Worm (Caenorhabditis elegans): ENCODE measurements around the gene dsh-1.

dsh-1 gene

ce11 chrII:5222830-5223229 is 2.4 kb downstream of the dsh-1 start:
- no peak for TF ChIP-seq lin-11 (tag; optimal IDR thresholded peaks at IDR 0.05)
- TF ChIP-seq unc-55 (GFP tag; optimal IDR thresholded peaks at IDR 0.05) = peak; percentile 77
- TF ChIP-seq fkh-10 (GFP tag; optimal IDR thresholded peaks at IDR 0.05) = no peak
- TF ChIP-seq pha-4 (tag; optimal IDR thresholded peaks at IDR 0.05) = no peak
- TF ChIP-seq nhr-232 (tag; optimal IDR thresholded peaks at IDR 0.05) = no peak
- no peak for TF ChIP-seq hlh-6 (tag; optimal IDR thresholded peaks at IDR 0.05)
- peak; percentile 21 for TF ChIP-seq rnt-1 (tag; optimal IDR thresholded peaks at IDR 0.05)
- TF ChIP-seq ceh-22 (tag; optimal IDR thresholded peaks at IDR 0.05) = no peak
- TF ChIP-seq sox-2 (GFP tag; IDR thresholded peaks at IDR 0.05) = no peak
- TF ChIP-seq madf-2 (tag; optimal IDR thresholded peaks at IDR 0.05) = no peak
- TF ChIP-seq pat-9 (tag; optimal IDR thresholded peaks at IDR 0.05) = no peak
- no peak for TF ChIP-seq ceh-34 (tag; optimal IDR thresholded peaks at IDR 0.05)
- peak; percentile 0 for TF ChIP-seq ceh-18 (tag; optimal IDR thresholded peaks at IDR 0.05)
- no peak for TF ChIP-seq ttx-3 (tag; optimal IDR thresholded peaks at IDR 0.05)
- TF ChIP-seq hlh-13 (GFP tag; optimal IDR thresholded peaks at IDR 0.05) = no peak
- no peak for TF ChIP-seq ceh-45 (GFP tag; IDR thresholded peaks at IDR 0.05)
- no peak for TF ChIP-seq F13H6.1 (tag; optimal IDR thresholded peaks at IDR 0.05)
- TF ChIP-seq mec-3 (tag; optimal IDR thresholded peaks at IDR 0.05; ENCODE audit: borderline replicate concordance) = no peak
- TF ChIP-seq gmeb-2 (tag; optimal IDR thresholded peaks at IDR 0.05) = no peak
- TF ChIP-seq nfya-1 (tag; optimal IDR thresholded peaks at IDR 0.05) = peak; percentile 26

- TF ChIP-seq che-1 (tag; optimal IDR thresholded peaks at IDR 0.05) = no peak
- TF ChIP-seq ceh-34 (tag; optimal IDR thresholded peaks at IDR 0.05) = no peak
- TF ChIP-seq C08G9.2 (tag; optimal IDR thresholded peaks at IDR 0.05) = no peak
- no peak for TF ChIP-seq ceh-31 (tag; optimal IDR thresholded peaks at IDR 0.05)
These were observed 4.5 kb downstream of the dsh-1 start for ce11 chrII:5220648-5221047.

ce11 chrII:5218349-5218748 is 6.8 kb downstream of the dsh-1 start:
- no peak for TF ChIP-seq ref-2 (tag; optimal IDR thresholded peaks at IDR 0.05)
- TF ChIP-seq ceh-30 (tag; optimal IDR thresholded peaks at IDR 0.05) = no peak
- no peak for TF ChIP-seq C38D4.7 (GFP tag; optimal IDR thresholded peaks at IDR 0.05)
- TF ChIP-seq unc-86 (tag; optimal IDR thresholded peaks at IDR 0.05) = no peak
- no peak for TF ChIP-seq ceh-19 (GFP tag; optimal IDR thresholded peaks at IDR 0.05)

ce11 chrII:5212675-5213074 is 12.5 kb downstream of the dsh-1 start, which contains the start of gene C34F11.1:
Gene C34F11.1 (plus strand): TSS chrII:5212975.
- TF ChIP-seq fkh-10 (GFP tag; optimal IDR thresholded peaks at IDR 0.05) (no peak), ceh-18 (tag; optimal IDR thresholded peaks at IDR 0.05) (no peak), ceh-6 (GFP tag; optimal IDR thresholded peaks at IDR 0.05) (no peak), K09A11.1 (tag; optimal IDR thresholded peaks at IDR 0.05; ENCODE audit: insufficient read depth) (no peak), madf-2 (tag; optimal IDR thresholded peaks at IDR 0.05) (no peak), rnt-1 (tag; optimal IDR thresholded peaks at IDR 0.05) (no peak), K02D7.2 (tag; optimal IDR thresholded peaks at IDR 0.05) (no peak), mec-3 (tag; optimal IDR thresholded peaks at IDR 0.05; ENCODE audit: borderline replicate concordance) (no peak), ztf-16 (tag; optimal IDR thresholded peaks at IDR 0.05) (no peak), hlh-6 (tag; optimal IDR thresholded peaks at IDR 0.05) (no peak), hlh-8 (tag; optimal IDR thresholded peaks at IDR 0.05) (no peak), sox-4 (tag; optimal IDR thresholded peaks at IDR 0.05) (no peak)

DNA sequence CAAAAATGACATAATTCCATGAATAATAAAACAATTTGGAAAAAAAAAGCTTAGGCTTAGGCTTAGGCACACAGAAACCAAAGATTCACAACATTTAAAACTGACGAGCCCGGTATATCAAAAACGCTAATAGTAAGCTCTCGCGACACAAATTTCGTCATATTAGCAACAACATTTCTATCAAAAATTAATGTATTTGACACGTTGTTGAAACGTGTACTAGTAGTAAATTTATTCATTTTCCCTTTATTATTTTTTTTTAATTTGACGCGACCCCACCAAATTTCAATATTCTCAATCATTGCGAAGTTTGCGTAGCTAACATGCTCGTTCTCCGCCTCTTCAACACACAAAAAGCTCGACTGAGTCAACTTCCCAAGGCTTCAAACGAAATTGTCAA is 13.2 kb downstream of the dsh-1 start, which contains the start of gene C34F11.2:
C34F11.2 (plus strand) TSS at position 301 of the 400 bp plus-strand sequence.
- TF ChIP-seq tbx-7 (tag; optimal IDR thresholded peaks at IDR 0.05) = no peak
- no peak for TF ChIP-seq npax-4 (tag; optimal IDR thresholded peaks at IDR 0.05)
- TF ChIP-seq ets-4 (tag; optimal IDR thresholded peaks at IDR 0.05) = no peak
- no peak for TF ChIP-seq ceh-2 (tag; optimal IDR thresholded peaks at IDR 0.05)
- TF ChIP-seq ceh-9 (tag; optimal IDR thresholded peaks at IDR 0.05) = no peak
- TF ChIP-seq T23F11.4 (GFP tag; optimal IDR thresholded peaks at IDR 0.05) = no peak
- no peak for TF ChIP-seq pha-2 (tag; optimal IDR thresholded peaks at IDR 0.05)
- TF ChIP-seq ceh-18 (tag; optimal IDR thresholded peaks at IDR 0.05) = no peak
- no peak for TF ChIP-seq pat-9 (tag; optimal IDR thresholded peaks at IDR 0.05)
- no peak for TF ChIP-seq zip-5 (tag; optimal IDR thresholded peaks at IDR 0.05)
- TF ChIP-seq unc-3 (GFP tag; conservative IDR thresholded peaks at IDR 0.05) = no peak
- TF ChIP-seq unc-3 (tag; optimal IDR thresholded peaks at IDR 0.05) = no peak
- TF ChIP-seq ztf-16 (tag; optimal IDR thresholded peaks at IDR 0.05) = no peak
- TF ChIP-seq nhr-232 (tag; optimal IDR thresholded peaks at IDR 0.05) = no peak
- TF ChIP-seq sox-2 (GFP tag; IDR thresholded peaks at IDR 0.05) = no peak
- no peak for TF ChIP-seq ceh-6 (GFP tag; optimal IDR thresholded peaks at IDR 0.05)
- no peak for TF ChIP-seq ahr-1 (tag; optimal IDR thresholded peaks at IDR 0.05)
- no peak for TF ChIP-seq hlh-13 (GFP tag; optimal IDR thresholded peaks at IDR 0.05)
- no peak for TF ChIP-seq gmeb-2 (tag; optimal IDR thresholded peaks at IDR 0.05)
- TF ChIP-seq hlh-6 (tag; optimal IDR thresholded peaks at IDR 0.05) = no peak
- no peak for TF ChIP-seq hlh-8 (tag; optimal IDR thresholded peaks at IDR 0.05)

Data from whole organism, late embryonic.